Fruit fly (Drosophila melanogaster): Measurements from ENCODE around the gene tap.

DNA sequence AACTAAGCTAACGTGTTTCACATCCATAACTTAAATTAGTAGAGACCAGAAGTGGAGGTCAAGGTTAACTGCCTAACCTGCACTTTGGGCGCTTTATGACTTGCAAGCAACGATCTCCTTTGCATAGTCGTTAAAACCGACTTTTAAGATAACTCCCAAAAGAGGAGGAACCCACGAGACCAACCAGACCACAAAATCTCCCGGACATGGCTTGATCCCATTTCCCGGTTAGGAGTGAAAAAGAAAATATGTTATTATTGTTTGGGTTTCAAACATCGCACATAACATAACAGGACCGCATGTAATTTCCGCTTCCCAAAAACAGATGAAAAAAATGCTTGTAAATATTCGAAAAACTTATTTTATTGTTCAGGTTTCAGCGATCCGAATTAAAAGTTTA, 23.8 kb downstream of the tap start:
- TF ChIP-seq twi (tag; optimal IDR thresholded peaks at IDR 0.05), result no peak
- no peak for TF ChIP-seq HmgD (GFP tag; optimal IDR thresholded peaks at IDR 0.05)
- TF ChIP-seq CG18599 (GFP tag; optimal IDR thresholded peaks at IDR 0.05), result no peak
- TF ChIP-seq CG3995 (GFP tag; optimal IDR thresholded peaks at IDR 0.05), result no peak
- TF ChIP-seq CG32767 (GFP tag; IDR thresholded peaks at IDR 0.05), result no peak
- TF ChIP-seq CG15479 (GFP tag; optimal IDR thresholded peaks at IDR 0.05), result no peak
- TF ChIP-seq da (GFP tag; optimal IDR thresholded peaks at IDR 0.05), result no peak
- no peak for TF ChIP-seq CG4404 (GFP tag; IDR thresholded peaks at IDR 0.05)
- TF ChIP-seq crc (GFP tag; optimal IDR thresholded peaks at IDR 0.05), result no peak
- TF ChIP-seq bab2 (GFP tag; optimal IDR thresholded peaks at IDR 0.05), result no peak
- no peak for TF ChIP-seq run (tag; optimal IDR thresholded peaks at IDR 0.05)
- no peak for TF ChIP-seq H2.0 (GFP tag; IDR thresholded peaks at IDR 0.05)
- TF ChIP-seq Stat92E (GFP tag; optimal IDR thresholded peaks at IDR 0.05), result no peak
